Fruit fly (Drosophila melanogaster) whole organism, embryonic: ENCODE results near the gene GluRIIE.

ENCODE experiments used
- B-H1 ChIP-seq: fragments of 200-800 bp; sonication (Bioruptor generic); IDR thresholded peaks from 3 replicates; pipeline ENCODE4 v1.3.6; 2022; ENCODE audit warnings: missing biosample characterization, missing genetic modification characterization
- CG10274 ChIP-seq: fragments of 200-800 bp; sonication (Bioruptor generic); optimal IDR thresholded peaks from 3 replicates; lab custom pipeline; 2017; ENCODE audit warnings: missing biosample characterization, mild to moderate bottlenecking, missing genetic modification characterization
- CG10321 ChIP-seq: fragments of 200-800 bp; sonication (Bioruptor generic); IDR thresholded peaks from 2 replicates; pipeline ENCODE4 v1.3.6; 2022; ENCODE audit warnings: missing biosample characterization, missing genetic modification characterization
- CG10565 ChIP-seq: fragments of 200-800 bp; sonication (Bioruptor generic); optimal IDR thresholded peaks from 3 replicates; lab custom pipeline; 2016; ENCODE audit warnings: missing biosample characterization, mild to moderate bottlenecking, missing genetic modification characterization
- CG11398 ChIP-seq: fragments of 200-800 bp; sonication (Bioruptor generic); optimal IDR thresholded peaks from 2 replicates; lab custom pipeline; 2016; ENCODE audit warnings: missing biosample characterization, missing genetic modification characterization
- CG11560 ChIP-seq: fragments of 200-800 bp; sonication (Bioruptor generic); IDR thresholded peaks from 3 replicates; pipeline ENCODE4 v1.3.6; 2022; ENCODE audit warnings: missing biosample characterization, missing genetic modification characterization
- CG12104 ChIP-seq: fragments of 200-800 bp; sonication (Bioruptor generic); optimal IDR thresholded peaks from 3 replicates; lab custom pipeline; 2016; ENCODE audit warnings: missing biosample characterization, missing genetic modification characterization
- CG12299 ChIP-seq: fragments of 200-800 bp; sonication (Bioruptor generic); optimal IDR thresholded peaks from 2 replicates; lab custom pipeline; 2018; ENCODE audit warnings: missing biosample characterization, mild to moderate bottlenecking, missing genetic modification characterization
- CG12744 ChIP-seq: fragments of 200-800 bp; sonication (Bioruptor generic); optimal IDR thresholded peaks from 2 replicates; lab custom pipeline; 2016; ENCODE audit warnings: missing biosample characterization, missing genetic modification characterization
- CG12769 ChIP-seq: fragments of 200-800 bp; sonication (Bioruptor generic); optimal IDR thresholded peaks from 2 replicates; lab custom pipeline; 2019; ENCODE audit warnings: missing biosample characterization, mild to moderate bottlenecking, missing genetic modification characterization, moderate library complexity
- CG17328 ChIP-seq: fragments of 200-800 bp; sonication (Bioruptor generic); IDR thresholded peaks from 2 replicates; pipeline ENCODE4 v1.3.6; 2022; ENCODE audit warnings: missing biosample characterization, missing genetic modification characterization
- CG17385 ChIP-seq: fragments of 200-800 bp; sonication (Bioruptor generic); optimal IDR thresholded peaks from 3 replicates; lab custom pipeline; 2018; ENCODE audit warnings: missing biosample characterization, mild to moderate bottlenecking, missing genetic modification characterization
- CG18011 ChIP-seq: fragments of 200-800 bp; sonication (Bioruptor generic); optimal IDR thresholded peaks from 2 replicates; lab custom pipeline; 2017; ENCODE audit warnings: missing biosample characterization, missing genetic modification characterization, mild to moderate bottlenecking, moderate library complexity, missing genotype
- CG5953 ChIP-seq: fragments of 200-800 bp; sonication (Bioruptor generic); IDR thresholded peaks from 2 replicates; pipeline ENCODE4 v1.3.6; 2022; ENCODE audit warnings: missing biosample characterization, missing genetic modification characterization
- CG6175 ChIP-seq: fragments of 200-800 bp; sonication (Bioruptor generic); IDR thresholded peaks from 3 replicates; pipeline ENCODE4 v1.3.6; 2022; ENCODE audit warnings: missing biosample characterization, missing genetic modification characterization
- CG6254 ChIP-seq: fragments of 200-800 bp; sonication (Bioruptor generic); optimal IDR thresholded peaks from 3 replicates; lab custom pipeline; 2017; ENCODE audit warnings: mild to moderate bottlenecking, missing biosample characterization, missing genetic modification reagents, missing genetic modification characterization
- CG6791 ChIP-seq: fragments of 200-800 bp; sonication (Bioruptor generic); IDR thresholded peaks from 3 replicates; pipeline ENCODE4 v1.3.6; 2022; ENCODE audit warnings: missing biosample characterization, missing genetic modification characterization; ENCODE audit not compliant: partially characterized antibody
- CG8089 ChIP-seq: fragments of 200-800 bp; sonication (Bioruptor generic); optimal IDR thresholded peaks from 3 replicates; lab custom pipeline; 2016; ENCODE audit warnings: missing biosample characterization, missing genetic modification characterization
- CG9817 ChIP-seq: fragments of 200-800 bp; sonication (Bioruptor generic); optimal IDR thresholded peaks from 2 replicates; lab custom pipeline; 2018; ENCODE audit warnings: missing biosample characterization, mild to moderate bottlenecking, missing genetic modification characterization, moderate library complexity
- CG9876 ChIP-seq: fragments of 200-800 bp; sonication (Bioruptor generic); optimal IDR thresholded peaks from 2 replicates; lab custom pipeline; 2016; ENCODE audit warnings: missing biosample characterization, missing genetic modification characterization
- CG9932 ChIP-seq: fragments of 200-800 bp; sonication (Bioruptor generic); IDR thresholded peaks from 2 replicates; pipeline ENCODE4 v1.3.6; 2022; ENCODE audit warnings: missing biosample characterization, missing genetic modification characterization
- CoRest ChIP-seq: fragments of 200-800 bp; sonication (Bioruptor generic); optimal IDR thresholded peaks from 3 replicates; lab custom pipeline; 2018; ENCODE audit warnings: missing biosample characterization, mild to moderate bottlenecking, missing genetic modification characterization, moderate library complexity
- Gug ChIP-seq: fragments of 200-800 bp; sonication (Bioruptor generic); IDR thresholded peaks from 4 replicates; pipeline ENCODE4 v1.3.6; 2022; ENCODE audit warnings: missing biosample characterization, missing genetic modification characterization
- Hr78 ChIP-seq, 2 experiments: fragments of 200-800 bp in 1 of 2; fragments of >200 bp in 1 of 2; sonication (Bioruptor generic) in 1 of 2; optimal IDR thresholded peaks; 2 replicates each; lab custom pipeline; 2017 to 2019; ENCODE audit warnings: missing biosample characterization in 2 of 2, missing genetic modification characterization in 2 of 2, mild to moderate bottlenecking in 1 of 2, moderate library complexity in 1 of 2
- Meics ChIP-seq: fragments of 200-800 bp; sonication (Bioruptor generic); optimal IDR thresholded peaks from 2 replicates; lab custom pipeline; 2017; ENCODE audit warnings: missing biosample characterization, mild to moderate bottlenecking, missing genetic modification characterization
- NK7.1 ChIP-seq: fragments of 200-800 bp; sonication (Bioruptor generic); optimal IDR thresholded peaks from 3 replicates; lab custom pipeline; 2016; ENCODE audit warnings: missing biosample characterization, missing genetic modification characterization
- Nf-YA ChIP-seq: fragments of 200-800 bp; sonication (Bioruptor generic); IDR thresholded peaks from 2 replicates; pipeline ENCODE4 v1.3.6; 2022; ENCODE audit warnings: missing biosample characterization, missing genetic modification characterization
- Nf-YB ChIP-seq: fragments of 200-800 bp; sonication (Bioruptor generic); optimal IDR thresholded peaks from 3 replicates; lab custom pipeline; 2019; ENCODE audit warnings: missing biosample characterization, mild to moderate bottlenecking, missing genetic modification characterization, moderate library complexity
- Oaz ChIP-seq: fragments of 200-800 bp; sonication (Bioruptor generic); IDR thresholded peaks from 2 replicates; pipeline ENCODE4 v1.3.6; 2022; ENCODE audit warnings: missing biosample characterization, missing genetic modification characterization
- cad ChIP-seq: fragments of >200 bp; optimal IDR thresholded peaks from 2 replicates; lab custom pipeline; 2017; ENCODE audit warnings: missing biosample characterization, missing genetic modification characterization
- crc ChIP-seq: fragments of 200-800 bp; sonication (Bioruptor generic); optimal IDR thresholded peaks from 2 replicates; lab custom pipeline; 2016; ENCODE audit warnings: missing biosample characterization, missing genetic modification characterization
- da ChIP-seq: fragments of 200-800 bp; sonication (Bioruptor generic); optimal IDR thresholded peaks from 2 replicates; lab custom pipeline; 2016; ENCODE audit warnings: missing biosample characterization, missing genetic modification characterization
- fu2 ChIP-seq: fragments of 200-800 bp; sonication (Bioruptor generic); optimal IDR thresholded peaks from 2 replicates; lab custom pipeline; 2016; ENCODE audit warnings: missing biosample characterization, missing genetic modification characterization
- gce ChIP-seq: fragments of 200-800 bp; sonication (Bioruptor generic); IDR thresholded peaks from 3 replicates; pipeline ENCODE4 v1.3.6; 2022; ENCODE audit warnings: missing biosample characterization, missing genetic modification characterization
- ind ChIP-seq: fragments of 200-800 bp; sonication (Bioruptor generic); optimal IDR thresholded peaks from 3 replicates; lab custom pipeline; 2016; ENCODE audit warnings: missing biosample characterization, missing genetic modification characterization
- jing ChIP-seq: fragments of 200-800 bp; sonication (Bioruptor generic); optimal IDR thresholded peaks from 2 replicates; lab custom pipeline; 2018; ENCODE audit warnings: missing biosample characterization, mild to moderate bottlenecking, missing genetic modification characterization
- jumu ChIP-seq: fragments of 200-800 bp; sonication (Bioruptor generic); optimal IDR thresholded peaks from 3 replicates; lab custom pipeline; 2016; ENCODE audit warnings: missing biosample characterization, missing genetic modification characterization
- nerfin-1 ChIP-seq: fragments of 200-800 bp; sonication (Bioruptor generic); optimal IDR thresholded peaks from 3 replicates; lab custom pipeline; 2019; ENCODE audit warnings: missing biosample characterization, mild to moderate bottlenecking, missing genetic modification characterization, moderate library complexity
- pnt ChIP-seq: fragments of 200-800 bp; sonication (Bioruptor generic); optimal IDR thresholded peaks from 3 replicates; lab custom pipeline; 2016; ENCODE audit warnings: missing biosample characterization, missing genetic modification characterization
- prd ChIP-seq, 3 experiments: fragments of >200 bp in 2 of 3; fragments of 200-800 bp in 1 of 3; sonication (Bioruptor generic) in 1 of 3; optimal IDR thresholded peaks in 2 of 3; IDR thresholded peaks in 1 of 3; 2 replicates in 2 of 3; 3 replicates in 1 of 3; pipeline versions ENCODE4 v1.3.6 to Lab custom; 2017 to 2022; ENCODE audit warnings: missing biosample characterization in 1 of 3, missing genetic modification characterization in 1 of 3
- psq ChIP-seq: fragments of 200-800 bp; sonication (Bioruptor generic); optimal IDR thresholded peaks from 2 replicates; lab custom pipeline; 2017; ENCODE audit warnings: missing biosample characterization, missing genetic modification characterization
- ro ChIP-seq: fragments of 200-800 bp; sonication (Bioruptor generic); IDR thresholded peaks from 2 replicates; pipeline ENCODE4 v1.3.6; 2022; ENCODE audit warnings: missing biosample characterization, missing genetic modification characterization
- seq ChIP-seq: fragments of 200-800 bp; sonication (Bioruptor generic); IDR thresholded peaks from 2 replicates; pipeline ENCODE4 v1.3.6; 2022; ENCODE audit warnings: missing biosample characterization, missing genetic modification characterization
- sim ChIP-seq: fragments of 200-800 bp; sonication (Bioruptor generic); IDR thresholded peaks from 2 replicates; pipeline ENCODE4 v1.3.6; 2022; ENCODE audit warnings: missing biosample characterization, missing genetic modification characterization
- sqz ChIP-seq: fragments of 200-800 bp; sonication (Bioruptor generic); optimal IDR thresholded peaks from 3 replicates; lab custom pipeline; 2018; ENCODE audit warnings: missing biosample characterization, mild to moderate bottlenecking, missing genetic modification characterization
- tll ChIP-seq, 2 experiments: fragments of 200-800 bp in 1 of 2; fragments of >200 bp in 1 of 2; sonication (Bioruptor generic) in 1 of 2; optimal IDR thresholded peaks; 2 replicates each; lab custom pipeline; 2017 to 2019; ENCODE audit warnings: missing biosample characterization in 2 of 2, missing genetic modification characterization in 2 of 2, mild to moderate bottlenecking in 1 of 2, moderate library complexity in 1 of 2
- zfh2 ChIP-seq: fragments of 200-800 bp; sonication (Bioruptor generic); optimal IDR thresholded peaks from 2 replicates; lab custom pipeline; 2016; ENCODE audit warnings: missing biosample characterization, missing genetic modification characterization

Gene GluRIIE

dm6 chr3R:20594194-20595144 lies 54.0 kb downstream of the GluRIIE start (continued):
- peak; percentile 92 for TF ChIP-seq CG12299
- no peak for TF ChIP-seq crc (GFP tag; lab: Kevin White, UChicago)
- peak; percentile 42; the same call in 1 of the 2 replicates for TF ChIP-seq Oaz (GFP tag; lab: Robert Waterston, UW)
- TF ChIP-seq Meics (GFP tag; lab: Kevin White, UChicago): peak; percentile 87
- peak; percentile 74 for TF ChIP-seq gce (GFP tag; lab: Robert Waterston, UW)
- TF ChIP-seq nerfin-1 (tag; lab: Kevin White, UChicago): peak; percentile 93
- TF ChIP-seq CG10274 (GFP tag; lab: Kevin White, UChicago): peak; percentile 35
- peak; percentile 65 for TF ChIP-seq Nf-YA (GFP tag; lab: Robert Waterston, UW)
- TF ChIP-seq CG6254: peak; percentile 87
- no peak for TF ChIP-seq CG9932
- TF ChIP-seq CG12104 (GFP tag; lab: Kevin White, UChicago): peak; percentile 82
- TF ChIP-seq psq: peak; percentile 62
- TF ChIP-seq CG11560 (tag; lab: Robert Waterston, UW): no peak
- TF ChIP-seq CG17385 (GFP tag; lab: Kevin White, UChicago): peak; percentile 82
- TF ChIP-seq CG9817 (tag; lab: Kevin White, UChicago): peak; percentile 75
- TF ChIP-seq CG10321 (GFP tag; lab: Robert Waterston, UW): no peak
- TF ChIP-seq CG10565 (GFP tag; lab: Kevin White, UChicago): peak; percentile 10
- TF ChIP-seq da (GFP tag; lab: Kevin White, UChicago): peak; percentile 47
- TF ChIP-seq CG9876 (GFP tag; lab: Kevin White, UChicago): no peak
- TF ChIP-seq ro: peak; percentile 42; the same call in 1 of the 2 replicates
- TF ChIP-seq jumu (GFP tag; lab: Kevin White, UChicago): peak; percentile 9
- TF ChIP-seq sim: peak; percentile 79
- no peak for TF ChIP-seq CG8089
- TF ChIP-seq zfh2 (GFP tag; lab: Kevin White, UChicago): no peak
- TF ChIP-seq Nf-YB (GFP tag; lab: Kevin White, UChicago): peak; percentile 84
- no peak for TF ChIP-seq CG6791
- peak; percentile 11 for TF ChIP-seq jing (GFP tag; lab: Kevin White, UChicago)
- TF ChIP-seq CG12744: no peak
- 0 out of 2 replicates have a peak, but pooled peaks have one; percentile 16 for TF ChIP-seq CG5953 (GFP tag; lab: Robert Waterston, UW)
- no peak for TF ChIP-seq fu2 (GFP tag; lab: Kevin White, UChicago)
- TF ChIP-seq seq: 0 out of 2 replicates have a peak, but pooled peaks have one; percentile 48
- no peak for TF ChIP-seq NK7.1 (GFP tag; lab: Kevin White, UChicago)
- peak; percentile 82 for TF ChIP-seq CG17328 (GFP tag; lab: Robert Waterston, UW)
- TF ChIP-seq ind (GFP tag; lab: Kevin White, UChicago): peak; percentile 76
- peak; percentile 9 for TF ChIP-seq CG12769
- peak in 1 of 2 experiments; percentile 81 for TF ChIP-seq tll (GFP tag; optimal IDR thresholded peaks at IDR 0.05; lab: Kevin White, UChicago)
- peak; percentile 7; the same call in 1 of the 3 replicates for TF ChIP-seq CG6175
- TF ChIP-seq Hr78 (GFP tag; optimal IDR thresholded peaks at IDR 0.05; lab: Kevin White, UChicago): peak in 1 of 2 experiments; percentile 82
- TF ChIP-seq Gug (GFP tag; lab: Robert Waterston, UW): peak; percentile 58; the same call in 2 of the 4 replicates
- TF ChIP-seq cad (GFP tag; lab: Kevin White, UChicago): no peak
- TF ChIP-seq prd (optimal IDR thresholded peaks at IDR 0.05; lab: Kevin White, UChicago): no peak
- peak; percentile 86 for TF ChIP-seq prd (GFP tag; IDR thresholded peaks at IDR 0.05; lab: Robert Waterston, UW)
- peak; percentile 10; the same call in 2 of the 3 replicates for TF ChIP-seq B-H1 (GFP tag; lab: Robert Waterston, UW)
- TF ChIP-seq CG18011: peak; percentile 47
- peak; percentile 95 for TF ChIP-seq CoRest
- no peak for TF ChIP-seq CG11398
- peak; percentile 91 for TF ChIP-seq sqz
- TF ChIP-seq pnt: peak; percentile 3
